Worm (Caenorhabditis elegans) whole organism, L4 larva: ENCODE data around the gene icln-1.

Source experiments
- F26F4.8 ChIP-seq: fragments of 200-800 bp; sonication (Bioruptor generic); conservative IDR thresholded peaks from 2 replicates; pipeline ENCODE4 v1.3.6; 2022; ENCODE audit warnings: missing genetic modification characterization, missing compliant biosample characterization
- F37D6.2 ChIP-seq: sonication (generic microtip); optimal IDR thresholded peaks from 2 replicates; lab custom pipeline; 2016; ENCODE audit warnings: mild to moderate bottlenecking, missing genetic modification characterization, missing compliant biosample characterization
- T20F7.1 ChIP-seq: fragments of 200-800 bp; sonication (Bioruptor generic); optimal IDR thresholded peaks from 2 replicates; lab custom pipeline; 2018; ENCODE audit warnings: mild to moderate bottlenecking, missing genetic modification characterization, missing compliant biosample characterization
- T26A8.4 ChIP-seq: fragments of 200-800 bp; sonication (Bioruptor generic); IDR thresholded peaks from 2 replicates; pipeline ENCODE4 v1.3.6; 2022; ENCODE audit warnings: missing genetic modification characterization, missing compliant biosample characterization
- ZK546.5 ChIP-seq, 2 experiments: sonication (generic microtip); optimal IDR thresholded peaks; 2 replicates each; lab custom pipeline; 2017; ENCODE audit warnings: missing biosample characterization in 2 of 2, missing genetic modification characterization in 2 of 2
- aly-2 ChIP-seq: sonication (generic microtip); optimal IDR thresholded peaks from 2 replicates; lab custom pipeline; 2018; ENCODE audit warnings: missing biosample characterization, missing genetic modification characterization
- ama-1 ChIP-seq: fragments of 150-350 bp; optimal IDR thresholded peaks from 2 replicates; lab custom pipeline; 2014; ENCODE audit warnings: inconsistent platforms, mixed read lengths
- arid-1 ChIP-seq: fragments of 200-800 bp; sonication (Bioruptor generic); conservative IDR thresholded peaks from 2 replicates; pipeline ENCODE4 v1.3.6; 2022; ENCODE audit warnings: missing genetic modification reagents, missing genetic modification characterization, missing compliant biosample characterization
- attf-4 ChIP-seq: sonication (generic microtip); optimal IDR thresholded peaks from 3 replicates; lab custom pipeline; 2017; ENCODE audit warnings: missing biosample characterization, missing genetic modification characterization
- ceh-32 ChIP-seq: sonication (generic microtip); optimal IDR thresholded peaks from 2 replicates; lab custom pipeline; 2016; ENCODE audit warnings: mild to moderate bottlenecking, missing genetic modification characterization, missing compliant biosample characterization; ENCODE audit not compliant: poor library complexity
- cey-2 ChIP-seq: sonication (generic microtip); optimal IDR thresholded peaks from 3 replicates; lab custom pipeline; 2017; ENCODE audit warnings: missing genetic modification characterization, mild to moderate bottlenecking, missing compliant biosample characterization, antibody characterized with exemption, borderline replicate concordance; ENCODE audit not compliant: insufficient read depth
- daf-16 ChIP-seq, 3 experiments: sonication (generic microtip); optimal IDR thresholded peaks; 2 replicates each; lab custom pipeline; 2016 to 2017; ENCODE audit warnings: missing genetic modification characterization in 3 of 3, missing genetic modification reagents in 3 of 3, mild to moderate bottlenecking in 2 of 3, missing compliant biosample characterization in 2 of 3, missing biosample characterization in 1 of 3, moderate library complexity in 1 of 3
- daf-19 ChIP-seq: fragments of 200-800 bp; sonication (Bioruptor generic); conservative IDR thresholded peaks from 2 replicates; pipeline ENCODE4 v1.3.6; 2022; ENCODE audit warnings: missing genetic modification characterization, missing compliant biosample characterization
- daf-8 ChIP-seq: fragments of 200-800 bp; sonication (Bioruptor generic); IDR thresholded peaks from 2 replicates; pipeline ENCODE4 v1.3.6; 2022; ENCODE audit warnings: missing genetic modification characterization, missing compliant biosample characterization
- dmd-6 ChIP-seq: fragments of 200-800 bp; sonication (Bioruptor generic); IDR thresholded peaks from 2 replicates; pipeline ENCODE4 v1.3.6; 2022; ENCODE audit warnings: missing genetic modification reagents, missing genetic modification characterization, missing compliant biosample characterization
- dpl-1 ChIP-seq: fragments of 150-350 bp; optimal IDR thresholded peaks from 2 replicates; lab custom pipeline; 2014; ENCODE audit warnings: missing biosample characterization, missing genetic modification reagents, missing genetic modification characterization
- dve-1 ChIP-seq: sonication (generic microtip); optimal IDR thresholded peaks from 2 replicates; lab custom pipeline; 2017; ENCODE audit warnings: antibody characterized with exemption, mild to moderate bottlenecking, missing genetic modification characterization, missing compliant biosample characterization; ENCODE audit not compliant: insufficient read depth
- egl-27 ChIP-seq: sonication (generic microtip); optimal IDR thresholded peaks from 3 replicates; lab custom pipeline; 2017; ENCODE audit warnings: missing biosample characterization, missing genetic modification reagents, missing genetic modification characterization
- egl-43 ChIP-seq: fragments of 200-800 bp; sonication (Bioruptor generic); IDR thresholded peaks from 2 replicates; pipeline ENCODE4 v1.3.6; 2022; ENCODE audit warnings: missing genetic modification reagents, missing genetic modification characterization, missing compliant biosample characterization
- hlh-11 ChIP-seq: fragments of 200-800 bp; sonication (Bioruptor generic); optimal IDR thresholded peaks from 2 replicates; lab custom pipeline; 2018; ENCODE audit warnings: mild to moderate bottlenecking, missing genetic modification characterization, missing compliant biosample characterization
- hlh-30 ChIP-seq: sonication (generic microtip); optimal IDR thresholded peaks from 2 replicates; lab custom pipeline; 2017; ENCODE audit warnings: antibody characterized with exemption, mild to moderate bottlenecking, missing genetic modification characterization, missing compliant biosample characterization; ENCODE audit not compliant: insufficient read depth
- hmg-1.1 ChIP-seq: fragments of 200-800 bp; sonication (Bioruptor generic); IDR thresholded peaks from 2 replicates; pipeline ENCODE4 v1.3.6; 2022; ENCODE audit warnings: missing genetic modification reagents, missing genetic modification characterization, missing compliant biosample characterization
- jun-1 ChIP-seq: fragments of 150-350 bp; optimal IDR thresholded peaks from 2 replicates; lab custom pipeline; 2014; ENCODE audit warnings: missing biosample characterization, missing genetic modification reagents, missing genetic modification characterization
- madf-9 ChIP-seq: fragments of 200-800 bp; sonication (Bioruptor generic); conservative IDR thresholded peaks from 2 replicates; pipeline ENCODE4 v1.3.6; 2022; ENCODE audit warnings: missing genetic modification reagents, missing genetic modification characterization, missing compliant biosample characterization
- mdl-1 ChIP-seq, 2 experiments: fragments of 150-350 bp in 1 of 2; sonication (generic microtip) in 1 of 2; optimal IDR thresholded peaks; 2 replicates each; lab custom pipeline; 2014 to 2017; ENCODE audit warnings: missing biosample characterization in 2 of 2, missing genetic modification characterization in 2 of 2
- mdt-29 ChIP-seq: fragments of 200-800 bp; sonication (Bioruptor generic); IDR thresholded peaks from 2 replicates; pipeline ENCODE4 v1.3.6; 2022; ENCODE audit warnings: missing genetic modification reagents, missing genetic modification characterization, missing compliant biosample characterization
- mxl-3 ChIP-seq: fragments of 200-800 bp; sonication (Bioruptor generic); optimal IDR thresholded peaks from 2 replicates; lab custom pipeline; 2018; ENCODE audit warnings: mild to moderate bottlenecking, missing genetic modification characterization, missing compliant biosample characterization
- nhr-237 ChIP-seq: sonication (generic microtip); optimal IDR thresholded peaks from 2 replicates; lab custom pipeline; 2017; ENCODE audit warnings: missing biosample characterization, missing genetic modification characterization
- nhr-28 ChIP-seq: fragments of 150-350 bp; optimal IDR thresholded peaks from 2 replicates; lab custom pipeline; 2014; ENCODE audit warnings: missing biosample characterization, missing genetic modification characterization
- nhr-6 ChIP-seq: fragments of 150-350 bp; optimal IDR thresholded peaks from 2 replicates; lab custom pipeline; 2014; ENCODE audit warnings: missing biosample characterization, missing genetic modification characterization
- pqm-1 ChIP-seq: sonication (generic microtip); optimal IDR thresholded peaks from 2 replicates; lab custom pipeline; 2017; ENCODE audit warnings: missing biosample characterization, missing genetic modification characterization
- snpc-1.2 ChIP-seq: fragments of 200-800 bp; sonication (Bioruptor generic); IDR thresholded peaks from 2 replicates; pipeline ENCODE4 v1.3.6; 2022; ENCODE audit warnings: missing genetic modification reagents, missing genetic modification characterization, missing compliant biosample characterization
- snpc-4 ChIP-seq: fragments of 150-350 bp; optimal IDR thresholded peaks from 2 replicates; lab custom pipeline; 2014; ENCODE audit warnings: missing biosample characterization, missing genetic modification characterization
- spr-1 ChIP-seq: sonication (generic microtip); optimal IDR thresholded peaks from 2 replicates; lab custom pipeline; 2016; ENCODE audit warnings: mild to moderate bottlenecking, missing genetic modification characterization, missing compliant biosample characterization
- tra-1 ChIP-seq: fragments of 200-800 bp; sonication (Bioruptor generic); IDR thresholded peaks from 2 replicates; pipeline ENCODE4 v1.3.6; 2022; ENCODE audit warnings: missing genetic modification reagents, missing genetic modification characterization, missing compliant biosample characterization
- zfp-2 ChIP-seq: sonication (generic microtip); optimal IDR thresholded peaks from 2 replicates; lab custom pipeline; 2016; ENCODE audit warnings: mild to moderate bottlenecking, missing genetic modification characterization, missing compliant biosample characterization
- zfp-3 ChIP-seq: fragments of 200-800 bp; sonication (Bioruptor generic); conservative IDR thresholded peaks from 2 replicates; pipeline ENCODE4 v1.3.6; 2022; ENCODE audit warnings: missing genetic modification reagents, missing genetic modification characterization, missing compliant biosample characterization
- zip-11 ChIP-seq: fragments of 200-800 bp; sonication (Bioruptor generic); IDR thresholded peaks from 2 replicates; pipeline ENCODE4 v1.3.6; 2022; ENCODE audit warnings: missing genetic modification characterization, missing compliant biosample characterization

The icln-1 gene

ce11 chrIV:9117700-9118099 lies 22.2 kb upstream of the icln-1 start (continued):
- TF ChIP-seq jun-1 (no peak), zfp-3 (GFP tag; lab: Robert Waterston, UW) (no peak)

- TF ChIP-seq dve-1 (tag; lab: Kevin White, UChicago): peak; percentile 54
- TF ChIP-seq egl-43: no peak
- no peak for TF ChIP-seq snpc-1.2 (GFP tag; lab: Robert Waterston, UW)
- no peak for TF ChIP-seq hmg-1.1 (GFP tag; lab: Robert Waterston, UW)
- TF ChIP-seq daf-16 (GFP tag; optimal IDR thresholded peaks at IDR 0.05; lab: Kevin White, UChicago): no peak
- TF ChIP-seq daf-16 (tag; optimal IDR thresholded peaks at IDR 0.05; lab: Kevin White, UChicago): peak; percentile 38
- TF ChIP-seq T20F7.1 (GFP tag; lab: Kevin White, UChicago): no peak
- no peak for TF ChIP-seq ceh-32 (tag; lab: Kevin White, UChicago)
- no peak for TF ChIP-seq zfp-2
- TF ChIP-seq mxl-3 (GFP tag; lab: Kevin White, UChicago): peak; percentile 10
- no peak for TF ChIP-seq F37D6.2 (tag; lab: Kevin White, UChicago)
- peak; percentile 80 for TF ChIP-seq nhr-28
- peak; percentile 73 for TF ChIP-seq pqm-1 (tag; lab: Kevin White, UChicago)
- TF ChIP-seq attf-4 (tag; lab: Kevin White, UChicago): no peak
- TF ChIP-seq madf-9: no peak
- TF ChIP-seq hlh-11 (tag; lab: Kevin White, UChicago): peak; percentile 29
Measured at ce11 chrIV:9116452-9116851, 21.0 kb upstream of the icln-1 start.

ce11 chrIV:9114078-9114477 lies 18.6 kb upstream of the icln-1 start:
- TF ChIP-seq arid-1 (GFP tag; lab: Robert Waterston, UW) (no peak), egl-27 (no peak), daf-19 (GFP tag; lab: Robert Waterston, UW) (no peak), dve-1 (tag; lab: Kevin White, UChicago) (peak; percentile 13), aly-2 (tag; lab: Kevin White, UChicago) (no peak), spr-1 (tag; lab: Kevin White, UChicago) (no peak), madf-9 (no peak), mdt-29 (GFP tag; lab: Robert Waterston, UW) (no peak), tra-1 (GFP tag; lab: Robert Waterston, UW) (no peak), hlh-11 (tag; lab: Kevin White, UChicago) (no peak), egl-43 (no peak), nhr-6 (tag; lab: Kevin White, UChicago) (peak; percentile 57)

- no peak for TF ChIP-seq daf-8 (GFP tag; lab: Robert Waterston, UW)
- TF ChIP-seq T26A8.4 (GFP tag; lab: Robert Waterston, UW): no peak
- TF ChIP-seq egl-27: no peak
- TF ChIP-seq pqm-1 (tag; lab: Kevin White, UChicago): peak; percentile 91
- no peak for TF ChIP-seq nhr-237 (tag; lab: Kevin White, UChicago)
- peak; percentile 68 for TF ChIP-seq mxl-3 (GFP tag; lab: Kevin White, UChicago)
- no peak for TF ChIP-seq ZK546.5 (tag; optimal IDR thresholded peaks at IDR 0.05; lab: Kevin White, UChicago)
- TF ChIP-seq dpl-1 (GFP tag; lab: Kevin White, UChicago): peak; percentile 15
- no peak for TF ChIP-seq snpc-4 (tag; lab: Kevin White, UChicago)
- TF ChIP-seq zip-11: no peak
- no peak for TF ChIP-seq F26F4.8
- TF ChIP-seq dmd-6 (GFP tag; lab: Robert Waterston, UW): peak; percentile 70
- no peak for TF ChIP-seq mdl-1 (tag; optimal IDR thresholded peaks at IDR 0.05; lab: Kevin White, UChicago)
- TF ChIP-seq dve-1 (tag; lab: Kevin White, UChicago): peak; percentile 57
- peak; percentile 80 for TF ChIP-seq nhr-28
- no peak for TF ChIP-seq T20F7.1 (GFP tag; lab: Kevin White, UChicago)
- TF ChIP-seq cey-2 (tag; lab: Kevin White, UChicago): peak; percentile 64
- no peak for TF ChIP-seq daf-16 (GFP tag; optimal IDR thresholded peaks at IDR 0.05; lab: Kevin White, UChicago)
- peak; percentile 52 for TF ChIP-seq daf-16 (tag; optimal IDR thresholded peaks at IDR 0.05; lab: Kevin White, UChicago)
- TF ChIP-seq ama-1 (lab: Kevin White, UChicago): no peak
- peak; percentile 18 for TF ChIP-seq hlh-30 (tag; lab: Kevin White, UChicago)
- TF ChIP-seq hlh-11 (tag; lab: Kevin White, UChicago): peak; percentile 72
Measured at ce11 chrIV:9112019-9112418, 16.6 kb upstream of the icln-1 start.
